Fruit fly (Drosophila melanogaster): ENCODE measurements around the gene CG1632.

The CG1632 gene

DNA sequence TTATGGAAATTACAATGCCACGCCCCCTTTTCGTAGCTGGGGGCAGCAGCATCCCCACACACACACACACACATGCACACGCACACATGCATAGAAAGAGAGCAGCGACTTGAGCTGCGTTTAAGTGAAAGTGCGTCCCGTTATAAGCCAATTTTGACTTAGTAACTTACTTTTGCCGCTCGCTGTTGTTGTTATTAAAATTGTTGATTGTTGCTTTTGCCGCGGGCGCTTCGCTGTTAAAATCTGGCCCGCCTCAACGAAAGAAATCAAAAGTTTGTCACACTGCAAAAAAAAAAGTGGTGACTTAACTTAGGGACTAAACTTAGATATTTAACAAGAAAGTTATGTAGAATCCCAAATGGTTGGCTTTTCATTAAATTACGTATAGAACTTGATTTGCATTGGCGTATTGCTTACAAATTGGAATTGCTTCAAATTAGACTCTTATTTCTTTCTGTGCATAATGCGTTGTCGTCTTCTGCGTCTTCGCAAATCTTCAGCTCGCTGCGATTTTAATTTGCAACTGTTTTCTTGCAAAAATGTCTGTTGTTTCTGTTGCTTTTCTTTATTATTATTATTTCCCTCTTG, 2.4 kb downstream of the CG1632 start (continued):
- TF ChIP-seq CG6792 (GFP tag; optimal IDR thresholded peaks at IDR 0.05): peak; percentile 68
- no peak for TF ChIP-seq Hr38 (GFP tag; optimal IDR thresholded peaks at IDR 0.05)
- peak; percentile 38 for TF ChIP-seq Sox15 (GFP tag; optimal IDR thresholded peaks at IDR 0.05)
- peak; percentile 46 for TF ChIP-seq CG3919 (GFP tag; optimal IDR thresholded peaks at IDR 0.05)
- TF ChIP-seq ss (GFP tag; optimal IDR thresholded peaks at IDR 0.05): no peak
- TF ChIP-seq acj6 (GFP tag; optimal IDR thresholded peaks at IDR 0.05): peak; percentile 46
- TF ChIP-seq CG11762 (GFP tag; optimal IDR thresholded peaks at IDR 0.05; ENCODE audit: insufficient read depth): peak; percentile 14
- no peak for TF ChIP-seq fd59A (GFP tag; optimal IDR thresholded peaks at IDR 0.05)
- TF ChIP-seq CG16779 (tag; optimal IDR thresholded peaks at IDR 0.05): no peak
- peak; percentile 70 for TF ChIP-seq Hr4 (GFP tag; optimal IDR thresholded peaks at IDR 0.05)
- TF ChIP-seq svp (GFP tag): peak; percentile 77
- TF ChIP-seq CG8632 (GFP tag; optimal IDR thresholded peaks at IDR 0.05): peak; percentile 42
- TF ChIP-seq fd85E (GFP tag; optimal IDR thresholded peaks at IDR 0.05): no peak
- TF ChIP-seq CG11294 (GFP tag; IDR thresholded peaks at IDR 0.05): no peak
- TF ChIP-seq Smox (GFP tag; optimal IDR thresholded peaks at IDR 0.05): peak; percentile 36
- peak; percentile 27 for TF ChIP-seq cyc (GFP tag; optimal IDR thresholded peaks at IDR 0.05)
- peak; percentile 34 for TF ChIP-seq CG4318 (GFP tag; optimal IDR thresholded peaks at IDR 0.05)
- peak; percentile 61 for TF ChIP-seq Eip75B (GFP tag; optimal IDR thresholded peaks at IDR 0.05)
- no peak for TF ChIP-seq fkh (GFP tag; optimal IDR thresholded peaks at IDR 0.05)
- peak; percentile 33 for TF ChIP-seq Sox14 (GFP tag; optimal IDR thresholded peaks at IDR 0.05)
- peak; percentile 13 for TF ChIP-seq Lpt (GFP tag; optimal IDR thresholded peaks at IDR 0.05)
- no peak for TF ChIP-seq dsx (GFP tag; optimal IDR thresholded peaks at IDR 0.05; ENCODE audit: poor library complexity, severe bottlenecking)
- no peak for TF ChIP-seq CG9139 (GFP tag; optimal IDR thresholded peaks at IDR 0.05)
- TF ChIP-seq achi (GFP tag; optimal IDR thresholded peaks at IDR 0.05): peak; percentile 54
- peak; percentile 84 for TF ChIP-seq CG15336 (GFP tag; IDR thresholded peaks at IDR 0.05)
- peak; percentile 38 for TF ChIP-seq CG7368 (GFP tag; optimal IDR thresholded peaks at IDR 0.05)

- peak; percentile 36 for TF ChIP-seq CG32006 (GFP tag; optimal IDR thresholded peaks at IDR 0.05)
- peak; percentile 63 for TF ChIP-seq CG15336 (GFP tag; IDR thresholded peaks at IDR 0.05)
- TF ChIP-seq Sox102F (GFP tag; optimal IDR thresholded peaks at IDR 0.05): no peak
- peak; percentile 6 for TF ChIP-seq CG6276 (GFP tag; optimal IDR thresholded peaks at IDR 0.05)
- no peak for TF ChIP-seq Hr39 (GFP tag; optimal IDR thresholded peaks at IDR 0.05)
- TF ChIP-seq CG31627 (GFP tag; optimal IDR thresholded peaks at IDR 0.05): no peak
- no peak for TF ChIP-seq pdm3 (GFP tag; optimal IDR thresholded peaks at IDR 0.05)
- TF ChIP-seq acj6 (GFP tag; optimal IDR thresholded peaks at IDR 0.05): no peak
- peak; percentile 27 for TF ChIP-seq dsx (GFP tag; optimal IDR thresholded peaks at IDR 0.05; ENCODE audit: poor library complexity, severe bottlenecking)
- TF ChIP-seq Ets21C (GFP tag; optimal IDR thresholded peaks at IDR 0.05): no peak
- no peak for TF ChIP-seq net (GFP tag; optimal IDR thresholded peaks at IDR 0.05)
- TF ChIP-seq CG3919 (GFP tag; optimal IDR thresholded peaks at IDR 0.05): no peak
- TF ChIP-seq fd59A (GFP tag; optimal IDR thresholded peaks at IDR 0.05): no peak
- peak; percentile 70 for TF ChIP-seq svp (GFP tag)
- no peak for TF ChIP-seq Blimp-1 (GFP tag; optimal IDR thresholded peaks at IDR 0.05)
- no peak for TF ChIP-seq CG16779 (tag; optimal IDR thresholded peaks at IDR 0.05)
- TF ChIP-seq CG8319 (GFP tag; optimal IDR thresholded peaks at IDR 0.05): no peak
- TF ChIP-seq fkh (GFP tag; optimal IDR thresholded peaks at IDR 0.05): no peak
- TF ChIP-seq Eip75B (GFP tag; optimal IDR thresholded peaks at IDR 0.05): no peak
- TF ChIP-seq achi (GFP tag; optimal IDR thresholded peaks at IDR 0.05): no peak
- no peak for TF ChIP-seq CG6792 (GFP tag; optimal IDR thresholded peaks at IDR 0.05)
- TF ChIP-seq CG8119 (GFP tag; IDR thresholded peaks at IDR 0.05): peak; percentile 33; the same call in 2 of the 3 replicates
- TF ChIP-seq vri (GFP tag; optimal IDR thresholded peaks at IDR 0.05): no peak
- no peak for TF ChIP-seq Lpt (GFP tag; optimal IDR thresholded peaks at IDR 0.05)
These were observed 5.9 kb downstream of the CG1632 start for dm6 chrX:8258281-8258802.

Data from whole organism, prepupa.